Worm (Caenorhabditis elegans): ENCODE measurements around the gene C16A11.4.
A peak's percentile ranks its signal among the peaks of the same experiment; 100 is the strongest.

Gene C16A11.4

DNA sequence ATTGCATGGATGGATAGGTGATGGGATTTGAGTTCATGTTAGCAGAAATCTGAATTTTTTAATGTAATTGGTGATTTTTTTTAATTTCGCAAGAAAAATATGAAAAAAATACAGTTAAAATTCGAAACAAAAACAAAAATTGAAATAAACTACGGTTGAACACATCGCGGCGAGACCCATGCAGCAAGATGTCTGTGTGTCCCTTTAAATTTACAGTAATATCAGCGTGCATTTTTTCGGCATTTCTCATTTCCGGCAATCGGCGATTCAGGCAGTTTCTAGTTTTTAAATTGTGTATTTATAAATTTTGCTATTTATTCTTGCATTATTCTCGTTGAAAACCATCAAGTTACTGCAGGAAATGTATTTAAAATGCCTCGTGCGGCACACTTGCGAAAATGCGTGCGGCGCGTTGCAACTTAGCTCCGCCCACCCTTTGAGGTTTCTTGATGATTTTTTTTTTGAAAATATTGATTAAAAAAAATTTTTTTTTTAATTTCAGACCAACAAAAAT, 10.9 kb downstream of the C16A11.4 start, which contains the start of the genes fbxc-44 and C16A11.2 (continued):
- no peak for TF ChIP-seq dpl-1 (GFP tag; optimal IDR thresholded peaks at IDR 0.05)
- TF ChIP-seq nhr-120 (GFP tag; IDR thresholded peaks at IDR 0.05): no peak
- peak in 1 of 2 experiments; percentile 6 for TF ChIP-seq rec-8 (tag; optimal IDR thresholded peaks at IDR 0.05)
- peak; percentile 24 for TF ChIP-seq F23B12.7 (tag; optimal IDR thresholded peaks at IDR 0.05; ENCODE audit: insufficient read depth)
- TF ChIP-seq F33H1.4 (GFP tag; IDR thresholded peaks at IDR 0.05): peak; percentile 94
- peak; percentile 16; the same call in 1 of the 2 replicates for TF ChIP-seq C17E4.6 (GFP tag; IDR thresholded peaks at IDR 0.05)
- peak; percentile 22 for TF ChIP-seq F49E8.2 (tag; optimal IDR thresholded peaks at IDR 0.05; ENCODE audit: insufficient read depth)
- peak; percentile 49; the same call in 1 of the 2 replicates for TF ChIP-seq B0336.3 (GFP tag; IDR thresholded peaks at IDR 0.05)
- TF ChIP-seq cebp-1 (GFP tag; IDR thresholded peaks at IDR 0.05): no peak
- peak; percentile 52 for TF ChIP-seq cebp-1 (tag; optimal IDR thresholded peaks at IDR 0.05)
- no peak for TF ChIP-seq ccch-3 (GFP tag; optimal IDR thresholded peaks at IDR 0.05)
- TF ChIP-seq die-1 (tag; optimal IDR thresholded peaks at IDR 0.05): no peak
- no peak; the same call in 1 of the 2 replicates for TF ChIP-seq nfyb-1 (GFP tag; IDR thresholded peaks at IDR 0.05)
- TF ChIP-seq chd-7 (tag; optimal IDR thresholded peaks at IDR 0.05): no peak
- no peak for TF ChIP-seq snpc-1.1 (tag; optimal IDR thresholded peaks at IDR 0.05; ENCODE audit: insufficient read depth)
- peak; percentile 46 for TF ChIP-seq lin-54 (GFP tag; optimal IDR thresholded peaks at IDR 0.05)

DNA sequence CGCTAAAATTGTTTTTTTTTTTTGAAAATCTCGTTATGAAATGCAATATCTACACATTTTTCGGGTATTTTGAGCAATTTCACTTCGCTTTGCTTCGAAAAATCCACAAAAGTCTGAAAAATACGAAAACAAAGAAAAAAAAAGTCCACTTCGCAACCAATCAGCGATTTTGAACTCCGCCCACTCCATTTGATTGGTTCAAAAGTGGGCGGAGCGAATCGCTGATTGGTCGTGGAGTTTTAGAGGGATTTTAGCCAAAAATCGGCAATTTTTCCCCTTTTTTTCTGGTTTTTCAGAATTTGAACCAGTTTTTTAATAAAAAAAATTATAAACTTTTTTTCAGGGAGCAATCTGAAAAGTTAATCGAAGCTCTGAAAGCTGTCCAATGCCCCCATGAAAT, 12.1 kb downstream of the C16A11.4 start:
- no peak for TF ChIP-seq lsy-27 (tag; optimal IDR thresholded peaks at IDR 0.05; ENCODE audit: borderline replicate concordance, insufficient read depth)
- TF ChIP-seq hlh-26 (GFP tag; conservative IDR thresholded peaks at IDR 0.05): no peak
- TF ChIP-seq nfya-1 (tag; optimal IDR thresholded peaks at IDR 0.05; ENCODE audit: borderline replicate concordance, insufficient read depth): no peak
- no peak for TF ChIP-seq F22D6.2 (tag; optimal IDR thresholded peaks at IDR 0.05)
- TF ChIP-seq let-607 (tag; optimal IDR thresholded peaks at IDR 0.05): no peak
- TF ChIP-seq pbrm-1 (GFP tag; IDR thresholded peaks at IDR 0.05): no peak
- no peak for TF ChIP-seq snpc-3.4 (tag; optimal IDR thresholded peaks at IDR 0.05)
- TF ChIP-seq F23B12.7 (tag; optimal IDR thresholded peaks at IDR 0.05; ENCODE audit: insufficient read depth): no peak
- no peak for TF ChIP-seq madf-3 (GFP tag; IDR thresholded peaks at IDR 0.05)
- no peak for TF ChIP-seq xnd-1 (tag; optimal IDR thresholded peaks at IDR 0.05)
- TF ChIP-seq ZK185.1 (tag; optimal IDR thresholded peaks at IDR 0.05; ENCODE audit: poor library complexity, severe bottlenecking): no peak
- TF ChIP-seq ceh-100 (GFP tag; IDR thresholded peaks at IDR 0.05): no peak
- no peak for TF ChIP-seq Y53G8AR.9 (GFP tag; conservative IDR thresholded peaks at IDR 0.05)

DNA sequence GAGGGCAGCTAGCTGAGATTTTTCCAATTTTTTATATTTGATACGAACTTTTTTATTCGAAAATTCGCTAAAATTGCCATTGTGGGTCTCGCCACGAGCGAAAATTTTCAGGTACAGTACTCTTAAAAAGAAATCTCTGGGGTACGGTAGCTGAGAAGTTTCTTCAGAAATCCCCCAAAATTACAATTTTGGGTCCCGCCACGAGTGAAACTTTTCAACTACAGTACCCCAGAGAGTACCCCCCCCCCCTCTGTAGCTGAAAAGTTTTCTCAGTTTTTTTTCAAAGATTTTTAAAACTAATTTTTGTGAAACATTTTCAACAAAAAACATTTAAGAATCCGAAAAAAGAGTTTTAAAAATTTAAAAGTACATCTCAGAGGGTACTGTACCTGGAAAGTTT, 18.1 kb downstream of the C16A11.4 start:
- TF ChIP-seq xnd-1 (tag; optimal IDR thresholded peaks at IDR 0.05) (peak; percentile 27), F57C9.4 (tag; optimal IDR thresholded peaks at IDR 0.05) (no peak), F22D6.2 (tag; optimal IDR thresholded peaks at IDR 0.05) (no peak), snpc-1.1 (tag; optimal IDR thresholded peaks at IDR 0.05; ENCODE audit: insufficient read depth) (no peak), egrh-3 (GFP tag; IDR thresholded peaks at IDR 0.05) (no peak), lsl-1 (GFP tag; optimal IDR thresholded peaks at IDR 0.05) (peak; percentile 79), nhr-179 (tag; optimal IDR thresholded peaks at IDR 0.05) (no peak), mcd-1 (GFP tag; IDR thresholded peaks at IDR 0.05) (no peak), ztf-3 (GFP tag; optimal IDR thresholded peaks at IDR 0.05) (no peak), madf-6 (GFP tag; IDR thresholded peaks at IDR 0.05) (peak; percentile 57)

Data from whole organism, young adult.